Fruit fly (Drosophila melanogaster): Measurements from ENCODE around the gene Scp2.

The Scp2 gene

dm6 chr3R:16626899-16627432, 43.5 kb upstream of the Scp2 start:
- TF ChIP-seq CG18599 (GFP tag; optimal IDR thresholded peaks at IDR 0.05): no peak
- no peak for TF ChIP-seq esg (GFP tag; conservative IDR thresholded peaks at IDR 0.05)
- 0 out of 2 replicates have a peak, but pooled peaks have one; percentile 19 for TF ChIP-seq Adf1 (GFP tag; IDR thresholded peaks at IDR 0.05)
- 0 out of 2 replicates have a peak, but pooled peaks have one; percentile 36 for TF ChIP-seq Nf-YA (GFP tag; IDR thresholded peaks at IDR 0.05)
- TF ChIP-seq Pdp1 (GFP tag; optimal IDR thresholded peaks at IDR 0.05): peak in 1 of 2 experiments; percentile 24
- peak; percentile 65; the same call in 1 of the 2 replicates for TF ChIP-seq vvl (GFP tag; IDR thresholded peaks at IDR 0.05)
- peak; percentile 8 for TF ChIP-seq sqz (GFP tag; optimal IDR thresholded peaks at IDR 0.05)
- TF ChIP-seq scrt (GFP tag; optimal IDR thresholded peaks at IDR 0.05): peak; percentile 62
- TF ChIP-seq MBD-R2 (GFP tag; IDR thresholded peaks at IDR 0.05): peak; percentile 20; the same call in 1 of the 2 replicates
- TF ChIP-seq ase (GFP tag; IDR thresholded peaks at IDR 0.05): no peak
- TF ChIP-seq chinmo (GFP tag; IDR thresholded peaks at IDR 0.05; ENCODE audit: partially characterized antibody): 0 out of 4 replicates have a peak, but pooled peaks have one; percentile 56
- TF ChIP-seq onecut (GFP tag; IDR thresholded peaks at IDR 0.05): peak; percentile 82
- peak; percentile 85 for TF ChIP-seq ftz-f1 (GFP tag; optimal IDR thresholded peaks at IDR 0.05)

- no peak for TF ChIP-seq MESR4 (GFP tag; optimal IDR thresholded peaks at IDR 0.05)
- no peak for TF ChIP-seq btn (GFP tag; optimal IDR thresholded peaks at IDR 0.05)
- no peak for TF ChIP-seq CG12071 (GFP tag; optimal IDR thresholded peaks at IDR 0.05)
- no peak for TF ChIP-seq CG13894 (tag; optimal IDR thresholded peaks at IDR 0.05)
- 0 out of 3 replicates have a peak, but pooled peaks have one; percentile 27 for TF ChIP-seq ci (GFP tag; IDR thresholded peaks at IDR 0.05)
- TF ChIP-seq ems (GFP tag; optimal IDR thresholded peaks at IDR 0.05): no peak
- TF ChIP-seq CG17912 (GFP tag; optimal IDR thresholded peaks at IDR 0.05): no peak
- TF ChIP-seq Med (GFP tag): peak; percentile 72
- peak; percentile 32 for TF ChIP-seq grn (GFP tag; optimal IDR thresholded peaks at IDR 0.05)
- no peak for TF ChIP-seq wek (GFP tag; optimal IDR thresholded peaks at IDR 0.05)
- peak; percentile 21 for TF ChIP-seq CG18011 (GFP tag; optimal IDR thresholded peaks at IDR 0.05)
- no peak for TF ChIP-seq CG13287 (GFP tag; IDR thresholded peaks at IDR 0.05; ENCODE audit: partially characterized antibody)
- no peak for TF ChIP-seq E2f1 (GFP tag; IDR thresholded peaks at IDR 0.05)
- no peak for TF ChIP-seq dimm (GFP tag; IDR thresholded peaks at IDR 0.05)
- no peak for TF ChIP-seq klu (GFP tag; IDR thresholded peaks at IDR 0.05)
- TF ChIP-seq CG7745 (tag; optimal IDR thresholded peaks at IDR 0.05): no peak
- TF ChIP-seq D19A (tag; optimal IDR thresholded peaks at IDR 0.05): no peak
- peak; percentile 85 for TF ChIP-seq Adf1 (GFP tag; IDR thresholded peaks at IDR 0.05)
- no peak for TF ChIP-seq Mes4 (GFP tag; optimal IDR thresholded peaks at IDR 0.05)
- TF ChIP-seq Rx (GFP tag; IDR thresholded peaks at IDR 0.05): no peak
- no peak for TF ChIP-seq CG3838 (GFP tag; optimal IDR thresholded peaks at IDR 0.05)
- TF ChIP-seq CG7357 (GFP tag; IDR thresholded peaks at IDR 0.05): no peak
- no peak for TF ChIP-seq NFAT (GFP tag; IDR thresholded peaks at IDR 0.05)
- no peak for TF ChIP-seq CG1647 (GFP tag; optimal IDR thresholded peaks at IDR 0.05)
- no peak for TF ChIP-seq CG4404 (GFP tag; IDR thresholded peaks at IDR 0.05)
- no peak for TF ChIP-seq stwl (tag; optimal IDR thresholded peaks at IDR 0.05)
- TF ChIP-seq CG18599 (GFP tag; optimal IDR thresholded peaks at IDR 0.05): no peak
- TF ChIP-seq Ptx1 (GFP tag; IDR thresholded peaks at IDR 0.05): no peak
- no peak for TF ChIP-seq CG13123 (GFP tag; optimal IDR thresholded peaks at IDR 0.05)
- TF ChIP-seq CG14050 (GFP tag; IDR thresholded peaks at IDR 0.05): no peak
- TF ChIP-seq CG10267 (tag; optimal IDR thresholded peaks at IDR 0.05): no peak
- TF ChIP-seq ro (GFP tag; IDR thresholded peaks at IDR 0.05): no peak
- TF ChIP-seq dpn (GFP tag; optimal IDR thresholded peaks at IDR 0.05): no peak
- no peak for TF ChIP-seq B-H1 (GFP tag; IDR thresholded peaks at IDR 0.05)
- TF ChIP-seq CG3847 (GFP tag; IDR thresholded peaks at IDR 0.05): no peak
- TF ChIP-seq ind (GFP tag; optimal IDR thresholded peaks at IDR 0.05): no peak
- TF ChIP-seq CG7963 (GFP tag; IDR thresholded peaks at IDR 0.05; ENCODE audit: partially characterized antibody): no peak
- TF ChIP-seq CG6813 (GFP tag; optimal IDR thresholded peaks at IDR 0.05): no peak
Observed at dm6 chr3R:16625844-16626430, 42.5 kb upstream of the Scp2 start.
